Worm (Caenorhabditis elegans) whole organism, late embryonic: ENCODE measurements around the gene lgc-43.

ENCODE experiments used
- C38D4.7 ChIP-seq: fragments of 200-800 bp; sonication (Bioruptor generic); optimal IDR thresholded peaks from 2 replicates; lab custom pipeline; 2018; ENCODE audit warnings: mild to moderate bottlenecking, missing genetic modification characterization, moderate library complexity, missing compliant biosample characterization
- F13H6.1 ChIP-seq: sonication (generic microtip); optimal IDR thresholded peaks from 2 replicates; lab custom pipeline; 2016; ENCODE audit warnings: missing genetic modification characterization, missing compliant biosample characterization
- K02D7.2 ChIP-seq: sonication (generic microtip); optimal IDR thresholded peaks from 2 replicates; lab custom pipeline; 2017; ENCODE audit warnings: mild to moderate bottlenecking, missing genetic modification characterization, missing compliant biosample characterization
- ama-1 ChIP-seq: fragments of 150-350 bp; optimal IDR thresholded peaks from 2 replicates; lab custom pipeline; 2014
- ceh-30 ChIP-seq: fragments of 150-350 bp; optimal IDR thresholded peaks from 2 replicates; lab custom pipeline; 2014; ENCODE audit warnings: missing biosample characterization, missing genetic modification characterization
- ceh-31 ChIP-seq: sonication (generic microtip); optimal IDR thresholded peaks from 2 replicates; lab custom pipeline; 2016; ENCODE audit warnings: missing genetic modification characterization, missing compliant biosample characterization
- ceh-34 ChIP-seq: sonication (generic microtip); optimal IDR thresholded peaks from 2 replicates; lab custom pipeline; 2016; ENCODE audit warnings: mild to moderate bottlenecking, missing genetic modification characterization, missing compliant biosample characterization
- ceh-45 ChIP-seq: fragments of 200-800 bp; sonication (Bioruptor generic); IDR thresholded peaks from 2 replicates; pipeline ENCODE4 v1.3.6; 2022; ENCODE audit warnings: missing genetic modification reagents, missing genetic modification characterization, missing compliant biosample characterization
- ceh-6 ChIP-seq: fragments of 200-800 bp; sonication (Bioruptor generic); optimal IDR thresholded peaks from 2 replicates; lab custom pipeline; 2018; ENCODE audit warnings: mild to moderate bottlenecking, missing genetic modification characterization, missing compliant biosample characterization
- ceh-9 ChIP-seq: sonication (generic microtip); optimal IDR thresholded peaks from 2 replicates; lab custom pipeline; 2016; ENCODE audit warnings: mild to moderate bottlenecking, missing genetic modification characterization, inconsistent platforms, missing compliant biosample characterization
- che-1 ChIP-seq: sonication (generic microtip); optimal IDR thresholded peaks from 2 replicates; lab custom pipeline; 2016; ENCODE audit warnings: mild to moderate bottlenecking, missing genetic modification characterization, missing compliant biosample characterization
- elt-2 ChIP-seq: sonication (generic microtip); optimal IDR thresholded peaks from 2 replicates; lab custom pipeline; 2016; ENCODE audit warnings: missing genetic modification reagents, missing genetic modification characterization, missing compliant biosample characterization
- elt-4 ChIP-seq: sonication (generic microtip); optimal IDR thresholded peaks from 2 replicates; lab custom pipeline; 2016; ENCODE audit warnings: missing genetic modification characterization, missing compliant biosample characterization
- ets-4 ChIP-seq: sonication (generic microtip); optimal IDR thresholded peaks from 2 replicates; lab custom pipeline; 2016; ENCODE audit warnings: missing genetic modification characterization, missing compliant biosample characterization
- fax-1 ChIP-seq: sonication (generic microtip); optimal IDR thresholded peaks from 2 replicates; lab custom pipeline; 2016; ENCODE audit warnings: missing genotype, missing genetic modification characterization, missing compliant biosample characterization
- gmeb-2 ChIP-seq: sonication (generic microtip); optimal IDR thresholded peaks from 2 replicates; lab custom pipeline; 2016; ENCODE audit warnings: missing genetic modification characterization, inconsistent platforms, missing compliant biosample characterization
- hlh-15 ChIP-seq: sonication (generic microtip); optimal IDR thresholded peaks from 2 replicates; lab custom pipeline; 2016; ENCODE audit warnings: missing genetic modification characterization, missing compliant biosample characterization
- hlh-8 ChIP-seq: sonication (generic microtip); optimal IDR thresholded peaks from 2 replicates; lab custom pipeline; 2016; ENCODE audit warnings: missing genotype, missing genetic modification characterization, missing compliant biosample characterization
- lim-6 ChIP-seq: sonication (generic microtip); optimal IDR thresholded peaks from 2 replicates; lab custom pipeline; 2016; ENCODE audit warnings: missing genetic modification characterization, missing compliant biosample characterization
- lin-11 ChIP-seq: fragments of 200-800 bp; sonication (Bioruptor generic); optimal IDR thresholded peaks from 2 replicates; lab custom pipeline; 2018; ENCODE audit warnings: mild to moderate bottlenecking, missing genetic modification characterization, missing compliant biosample characterization
- mec-3 ChIP-seq: sonication (generic microtip); optimal IDR thresholded peaks from 2 replicates; lab custom pipeline; 2016; ENCODE audit warnings: borderline replicate concordance, missing genetic modification characterization, missing compliant biosample characterization
- pax-1 ChIP-seq: fragments of 150-350 bp; optimal IDR thresholded peaks from 2 replicates; lab custom pipeline; 2014; ENCODE audit warnings: missing biosample characterization, missing genetic modification characterization
- pha-2 ChIP-seq: sonication (generic microtip); optimal IDR thresholded peaks from 2 replicates; lab custom pipeline; 2017; ENCODE audit warnings: mild to moderate bottlenecking, missing genetic modification characterization, missing compliant biosample characterization
- pha-4 ChIP-seq: fragments of 150-350 bp; optimal IDR thresholded peaks from 2 replicates; lab custom pipeline; 2018; ENCODE audit warnings: missing biosample characterization, missing genetic modification reagents, missing genetic modification characterization
- ref-2 ChIP-seq: sonication (generic microtip); optimal IDR thresholded peaks from 2 replicates; lab custom pipeline; 2016; ENCODE audit warnings: missing genetic modification characterization, missing compliant biosample characterization
- sdc-2 ChIP-seq: sonication (generic microtip); optimal IDR thresholded peaks from 2 replicates; lab custom pipeline; 2016; ENCODE audit warnings: missing genotype, missing genetic modification characterization, missing compliant biosample characterization
- sox-4 ChIP-seq: sonication (generic microtip); optimal IDR thresholded peaks from 2 replicates; lab custom pipeline; 2017; ENCODE audit warnings: mild to moderate bottlenecking, missing genetic modification characterization, inconsistent platforms, missing compliant biosample characterization
- syd-9 ChIP-seq: sonication (generic microtip); optimal IDR thresholded peaks from 2 replicates; lab custom pipeline; 2016; ENCODE audit warnings: mild to moderate bottlenecking, missing genetic modification characterization, moderate library complexity, missing compliant biosample characterization
- tbx-2 ChIP-seq: sonication (generic microtip); optimal IDR thresholded peaks from 2 replicates; lab custom pipeline; 2016; ENCODE audit warnings: missing genetic modification characterization, missing compliant biosample characterization
- tbx-7 ChIP-seq: sonication (generic microtip); optimal IDR thresholded peaks from 2 replicates; lab custom pipeline; 2016; ENCODE audit warnings: missing genotype, missing genetic modification characterization, missing compliant biosample characterization
- ttx-3 ChIP-seq: sonication (generic microtip); optimal IDR thresholded peaks from 2 replicates; lab custom pipeline; 2016; ENCODE audit warnings: missing genetic modification reagents, missing genetic modification characterization, missing compliant biosample characterization
- unc-42 ChIP-seq: sonication (generic microtip); optimal IDR thresholded peaks from 2 replicates; lab custom pipeline; 2016; ENCODE audit warnings: missing genotype, missing genetic modification characterization, missing compliant biosample characterization
- unc-86 ChIP-seq: sonication (generic microtip); optimal IDR thresholded peaks from 2 replicates; lab custom pipeline; 2016; ENCODE audit warnings: missing genetic modification characterization, missing compliant biosample characterization
- zip-5 ChIP-seq: sonication (generic microtip); optimal IDR thresholded peaks from 2 replicates; lab custom pipeline; 2016; ENCODE audit warnings: missing genetic modification characterization, missing compliant biosample characterization
- ztf-16 ChIP-seq: sonication (generic microtip); optimal IDR thresholded peaks from 2 replicates; lab custom pipeline; 2017; ENCODE audit warnings: missing genetic modification characterization, missing compliant biosample characterization

lgc-43 gene

DNA sequence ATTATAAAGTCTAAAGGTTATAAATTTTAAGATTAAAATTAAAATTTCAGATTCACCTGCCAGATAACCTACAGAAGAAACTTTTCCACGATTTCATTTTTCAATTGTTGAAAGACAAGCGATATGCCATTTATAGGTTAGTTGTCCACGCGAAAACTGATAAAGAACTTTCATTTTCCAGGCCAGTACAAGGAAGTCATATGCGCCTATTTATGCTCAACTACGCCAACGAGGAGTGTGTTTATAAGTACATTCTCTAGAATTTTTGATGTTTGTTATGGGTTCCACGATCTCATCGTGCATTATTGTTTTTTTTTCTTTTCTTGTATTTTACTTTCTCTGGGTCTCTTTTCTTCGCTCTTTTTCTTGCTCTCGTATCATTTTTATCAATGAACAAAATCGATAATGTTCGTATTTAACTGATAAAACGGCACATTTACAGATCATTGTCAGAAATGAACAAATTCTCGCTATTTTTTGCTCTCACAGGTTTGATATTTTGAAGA is 28.2 kb downstream of the lgc-43 start, which contains the start of gene R09H10.3:
R09H10.3 (plus strand) TSS at position 456 of the 506 bp plus-strand sequence.
- TF ChIP-seq mec-3 (tag; lab: Kevin White, UChicago) = no peak
- TF ChIP-seq elt-2 (tag; lab: Kevin White, UChicago) = peak; percentile 21

DNA sequence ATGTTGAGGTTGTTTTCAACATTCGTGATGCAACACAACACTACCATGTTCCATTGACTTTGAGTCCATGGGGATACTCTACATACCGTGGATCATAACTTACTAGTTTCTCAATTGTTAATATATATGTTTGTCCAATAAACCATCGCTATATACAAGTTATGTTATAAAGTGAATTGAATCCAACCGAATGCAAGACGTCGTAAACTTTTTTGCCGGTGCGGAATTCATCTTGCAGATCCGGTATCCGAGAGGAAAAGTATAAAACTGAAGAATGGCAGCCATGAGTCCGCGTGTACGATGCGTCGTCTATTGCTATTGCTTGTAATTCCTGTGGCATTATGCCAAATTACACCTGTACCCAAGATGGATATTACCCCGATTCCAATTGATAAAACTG is 29.8 kb downstream of the lgc-43 start, which contains the start of gene R09H10.6:
R09H10.6 (plus strand) TSS at position 301 of the 400 bp plus-strand sequence.
- TF ChIP-seq ceh-9 (tag; lab: Kevin White, UChicago) = no peak
- no peak for TF ChIP-seq ttx-3 (tag; lab: Kevin White, UChicago)
- no peak for TF ChIP-seq elt-4 (tag; lab: Kevin White, UChicago)
- TF ChIP-seq K02D7.2 (tag; lab: Kevin White, UChicago) = no peak
- no peak for TF ChIP-seq pha-4 (tag; lab: Kevin White, UChicago)
- TF ChIP-seq syd-9 (tag; lab: Kevin White, UChicago) = no peak
- no peak for TF ChIP-seq che-1 (tag; lab: Kevin White, UChicago)

DNA sequence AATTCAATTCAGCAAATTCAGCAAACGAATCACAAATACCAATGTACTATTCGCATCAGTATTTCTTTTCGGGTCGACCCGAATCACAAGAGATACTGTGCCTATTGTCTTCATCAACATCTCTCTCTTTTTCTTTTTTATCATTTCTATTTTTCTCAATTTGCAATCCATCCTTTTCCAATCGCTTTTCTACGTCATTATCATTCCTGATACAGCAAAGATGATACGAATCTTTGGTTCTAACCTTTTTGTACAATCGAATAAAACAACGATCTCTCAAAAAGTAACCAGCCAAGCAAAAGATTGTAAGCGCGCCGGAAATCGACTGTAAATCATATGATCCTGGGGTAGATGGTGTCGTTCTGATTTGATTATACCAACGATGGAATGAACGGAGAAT is 31.5 kb downstream of the lgc-43 start:
- TF ChIP-seq elt-2 (tag; lab: Kevin White, UChicago) = no peak
- no peak for TF ChIP-seq ceh-6 (GFP tag; lab: Kevin White, UChicago)
- TF ChIP-seq, all 69 proteins: peak for 0

DNA sequence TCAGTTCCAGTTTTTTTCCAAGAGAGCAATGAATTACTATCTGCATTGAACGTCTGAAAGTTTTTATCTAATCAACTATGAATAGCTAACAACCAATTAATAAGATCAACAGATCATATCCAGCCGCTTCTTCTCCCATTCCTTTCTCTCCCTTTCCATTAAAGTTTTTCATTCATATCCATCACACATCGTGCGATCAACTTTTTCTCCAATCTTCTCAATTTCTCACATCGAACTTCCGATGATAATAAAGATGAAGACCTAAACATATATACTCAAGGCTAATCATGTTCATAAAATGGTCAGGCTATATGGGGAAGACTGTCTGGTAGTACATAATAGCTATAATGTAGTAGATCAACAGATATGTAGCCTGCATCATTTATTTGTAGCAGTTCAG is 33.8 kb downstream of the lgc-43 start:
- TF ChIP-seq tbx-2 (tag; lab: Kevin White, UChicago) (no peak), zip-5 (tag; lab: Kevin White, UChicago) (no peak), sox-4 (tag; lab: Kevin White, UChicago) (no peak), pax-1 (tag; lab: Kevin White, UChicago) (no peak), lim-6 (tag; lab: Kevin White, UChicago) (no peak), unc-42 (no peak), ttx-3 (tag; lab: Kevin White, UChicago) (no peak), pha-4 (tag; lab: Kevin White, UChicago) (no peak), ceh-9 (tag; lab: Kevin White, UChicago) (no peak)

DNA sequence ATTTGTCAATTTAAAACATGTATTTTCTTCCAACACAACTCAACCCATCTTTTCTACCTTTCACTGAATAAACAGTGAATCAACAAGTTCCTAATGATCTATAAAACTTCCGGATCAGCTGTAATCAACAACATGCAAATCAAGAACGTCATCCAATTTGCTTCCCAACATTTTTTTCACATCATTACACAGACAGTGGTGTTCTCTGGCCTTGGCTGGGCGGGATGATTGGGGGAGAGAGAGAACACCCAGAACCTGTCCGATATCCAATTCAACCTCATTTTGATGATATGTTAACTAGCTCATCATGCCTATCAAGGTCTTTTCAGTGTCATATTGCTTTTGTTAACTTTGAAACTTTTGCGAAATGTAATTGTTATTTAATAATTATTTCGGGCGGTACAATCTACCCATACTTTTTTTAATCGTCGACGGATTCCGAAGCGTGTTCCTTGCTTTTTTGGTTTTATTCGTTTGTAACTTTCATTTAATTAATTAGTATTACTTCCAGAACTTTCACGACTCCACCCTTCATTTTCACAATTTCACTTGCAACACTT is 36.5 kb downstream of the lgc-43 start, which contains the start of gene ptr-14:
ptr-14 (plus strand) TSS at position 510 of the 560 bp plus-strand sequence.
- no peak for TF ChIP-seq tbx-2 (tag; lab: Kevin White, UChicago)

DNA sequence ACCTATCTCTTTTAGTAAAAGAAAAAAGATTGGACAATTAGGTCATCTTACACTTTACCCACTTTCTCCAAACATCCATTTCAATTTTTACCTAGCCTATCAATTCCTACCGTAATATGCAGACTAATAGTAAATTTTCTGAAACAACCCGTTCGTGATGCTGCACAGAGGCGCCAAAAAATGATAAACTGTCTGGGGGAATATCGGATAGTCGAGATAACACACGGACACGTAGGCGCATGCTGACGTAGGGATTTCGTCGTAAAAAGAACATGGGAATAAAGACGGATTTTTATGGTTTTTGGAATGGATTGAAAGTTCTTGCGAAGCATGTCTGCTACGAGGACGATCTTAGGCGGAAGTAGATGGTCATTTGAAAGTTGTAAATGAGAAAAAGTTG is 37.9 kb downstream of the lgc-43 start:
- TF ChIP-seq ceh-30 (tag; lab: Kevin White, UChicago) (no peak), pax-1 (tag; lab: Kevin White, UChicago) (no peak), ref-2 (no peak), lin-11 (tag; lab: Kevin White, UChicago) (no peak), ceh-31 (tag; lab: Kevin White, UChicago) (no peak), ceh-45 (GFP tag; lab: Robert Waterston, UW) (no peak), unc-86 (tag; lab: Kevin White, UChicago) (no peak), ttx-3 (tag; lab: Kevin White, UChicago) (no peak), hlh-15 (no peak), unc-42 (no peak), hlh-8 (tag; lab: Kevin White, UChicago) (no peak), fax-1 (no peak), elt-4 (tag; lab: Kevin White, UChicago) (no peak), F13H6.1 (tag; lab: Kevin White, UChicago) (no peak), pha-2 (tag; lab: Kevin White, UChicago) (no peak), ets-4 (tag; lab: Kevin White, UChicago) (no peak)

DNA sequence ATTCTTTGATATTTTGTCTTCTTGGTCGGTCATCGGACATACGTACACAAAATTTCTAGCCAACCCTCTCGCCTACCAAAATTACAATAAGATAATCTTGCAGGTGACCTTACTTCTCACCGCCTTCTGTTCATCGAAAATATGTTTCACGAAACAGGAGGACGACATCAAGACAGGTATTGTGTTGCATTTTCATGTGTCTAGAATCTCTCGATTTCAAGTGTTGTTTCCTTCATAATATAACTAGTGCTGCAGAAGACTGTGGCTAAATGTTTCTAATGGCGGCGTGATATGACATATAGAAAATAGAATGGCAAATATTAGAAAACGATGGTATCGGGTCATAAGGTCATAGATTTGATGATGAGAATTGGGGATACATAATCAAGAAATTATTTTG is 38.6 kb downstream of the lgc-43 start:
- TF ChIP-seq tbx-7 (no peak), ceh-34 (tag; lab: Kevin White, UChicago) (no peak), ama-1 (no peak), ztf-16 (tag; lab: Kevin White, UChicago) (no peak), C38D4.7 (GFP tag; lab: Kevin White, UChicago) (no peak), zip-5 (tag; lab: Kevin White, UChicago) (no peak), ttx-3 (tag; lab: Kevin White, UChicago) (no peak), gmeb-2 (tag; lab: Kevin White, UChicago) (no peak), sdc-2 (tag; lab: Kevin White, UChicago) (no peak)
